Worm (Caenorhabditis elegans) whole organism, young adult: ENCODE measurements around the gene C28H8.2.

Experiments used
- C06A6.2 ChIP-seq: fragments of 200-800 bp; sonication (Bioruptor generic); conservative IDR thresholded peaks from 2 replicates; pipeline ENCODE4 v1.3.6; 2022; ENCODE audit warnings: missing genetic modification characterization, missing compliant biosample characterization
- C17E4.6 ChIP-seq: fragments of 200-800 bp; sonication (Bioruptor generic); IDR thresholded peaks from 2 replicates; pipeline ENCODE4 v1.3.6; 2022; ENCODE audit warnings: missing genetic modification reagents, missing genetic modification characterization, missing compliant biosample characterization
- F57A8.1 ChIP-seq: fragments of 200-800 bp; sonication (Bioruptor generic); optimal IDR thresholded peaks from 2 replicates; lab custom pipeline; 2018; ENCODE audit warnings: mild to moderate bottlenecking, missing genetic modification characterization, moderate library complexity, missing compliant biosample characterization
- F57C9.4 ChIP-seq: sonication (generic microtip); optimal IDR thresholded peaks from 2 replicates; lab custom pipeline; 2017; ENCODE audit warnings: mild to moderate bottlenecking, missing genetic modification characterization, missing compliant biosample characterization
- K11D2.4 ChIP-seq: fragments of 200-800 bp; sonication (Bioruptor generic); IDR thresholded peaks from 2 replicates; pipeline ENCODE4 v1.3.6; 2022; ENCODE audit warnings: missing genetic modification reagents, missing genetic modification characterization, missing compliant biosample characterization
- K12H6.12 ChIP-seq: fragments of 200-800 bp; sonication (Bioruptor generic); optimal IDR thresholded peaks from 2 replicates; lab custom pipeline; 2018; ENCODE audit warnings: mild to moderate bottlenecking, missing genetic modification characterization, missing compliant biosample characterization
- Y56A3A.18 ChIP-seq: fragments of 200-800 bp; sonication (Bioruptor generic); IDR thresholded peaks from 2 replicates; pipeline ENCODE4 v1.3.6; 2022; ENCODE audit warnings: missing genetic modification reagents, missing genetic modification characterization, missing compliant biosample characterization
- Y79H2A.3 ChIP-seq: fragments of 200-800 bp; sonication (Bioruptor generic); conservative IDR thresholded peaks from 2 replicates; pipeline ENCODE4 v1.3.6; 2022; ENCODE audit warnings: missing genetic modification reagents, missing genetic modification characterization, missing compliant biosample characterization
- ZK185.1 ChIP-seq: sonication (generic microtip); optimal IDR thresholded peaks from 2 replicates; lab custom pipeline; 2016; ENCODE audit warnings: mild to moderate bottlenecking, missing genetic modification characterization, missing compliant biosample characterization; ENCODE audit not compliant: poor library complexity, severe bottlenecking
- akir-1 ChIP-seq: fragments of 200-800 bp; sonication (Bioruptor generic); optimal IDR thresholded peaks from 2 replicates; lab custom pipeline; 2018; ENCODE audit warnings: mild to moderate bottlenecking, missing genetic modification characterization, moderate library complexity, missing compliant biosample characterization
- ama-1 ChIP-seq, 3 experiments: fragments of 150-350 bp in 1 of 3; sonication (generic microtip) in 2 of 3; optimal IDR thresholded peaks; 2 replicates each; lab custom pipeline; 2014 to 2018; ENCODE audit warnings: missing biosample characterization in 2 of 3, missing genetic modification characterization in 2 of 3, missing genetic modification reagents in 2 of 3
- athp-1 ChIP-seq: sonication (generic microtip); optimal IDR thresholded peaks from 2 replicates; lab custom pipeline; 2017; ENCODE audit warnings: mild to moderate bottlenecking, missing genetic modification characterization, missing compliant biosample characterization
- bed-1 ChIP-seq: fragments of 200-800 bp; sonication (Bioruptor generic); IDR thresholded peaks from 2 replicates; pipeline ENCODE4 v1.3.6; 2022; ENCODE audit warnings: missing genetic modification reagents, missing genetic modification characterization, missing compliant biosample characterization
- bed-2 ChIP-seq: fragments of 200-800 bp; sonication (Bioruptor generic); IDR thresholded peaks from 2 replicates; pipeline ENCODE4 v1.3.6; 2022; ENCODE audit warnings: missing genetic modification reagents, missing genetic modification characterization, missing compliant biosample characterization
- cebp-1 ChIP-seq, 2 experiments: fragments of 200-800 bp in 1 of 2; sonication (Bioruptor generic) in 1 of 2; sonication (generic microtip) in 1 of 2; IDR thresholded peaks in 1 of 2; optimal IDR thresholded peaks in 1 of 2; 2 replicates each; pipeline versions ENCODE4 v1.3.6 to Lab custom; 2017 to 2022; ENCODE audit warnings: missing compliant biosample characterization in 2 of 2, missing genetic modification characterization in 2 of 2, mild to moderate bottlenecking in 1 of 2, missing genetic modification reagents in 1 of 2, moderate library complexity in 1 of 2
- ceh-100 ChIP-seq: fragments of 200-800 bp; sonication (Bioruptor generic); IDR thresholded peaks from 2 replicates; pipeline ENCODE4 v1.3.6; 2022; ENCODE audit warnings: missing genetic modification reagents, missing genetic modification characterization, missing compliant biosample characterization
- ceh-40 ChIP-seq: fragments of 200-800 bp; sonication (Bioruptor generic); IDR thresholded peaks from 2 replicates; pipeline ENCODE4 v1.3.6; 2022; ENCODE audit warnings: missing genetic modification characterization, missing compliant biosample characterization
- ceh-79 ChIP-seq: sonication (generic microtip); optimal IDR thresholded peaks from 2 replicates; lab custom pipeline; 2017; ENCODE audit warnings: mild to moderate bottlenecking, missing genetic modification characterization, missing compliant biosample characterization
- dpff-1 ChIP-seq: sonication (generic microtip); optimal IDR thresholded peaks from 2 replicates; lab custom pipeline; 2017; ENCODE audit warnings: mild to moderate bottlenecking, missing genetic modification characterization, missing compliant biosample characterization
- efl-1 ChIP-seq: fragments of 150-350 bp; optimal IDR thresholded peaks from 2 replicates; lab custom pipeline; 2014; ENCODE audit warnings: missing biosample characterization, missing genetic modification reagents, missing genetic modification characterization
- egl-18 ChIP-seq: fragments of 200-800 bp; sonication (Bioruptor generic); IDR thresholded peaks from 2 replicates; pipeline ENCODE4 v1.3.6; 2022; ENCODE audit warnings: missing genetic modification reagents, missing genetic modification characterization, missing compliant biosample characterization
- hlh-26 ChIP-seq: fragments of 200-800 bp; sonication (Bioruptor generic); conservative IDR thresholded peaks from 2 replicates; pipeline ENCODE4 v1.3.6; 2022; ENCODE audit warnings: missing genetic modification reagents, missing genetic modification characterization, missing compliant biosample characterization
- hmg-20 ChIP-seq: fragments of 200-800 bp; sonication (Bioruptor generic); IDR thresholded peaks from 2 replicates; pipeline ENCODE4 v1.3.6; 2022; ENCODE audit warnings: missing genetic modification reagents, missing genetic modification characterization, missing compliant biosample characterization
- lin-26 ChIP-seq: fragments of 200-800 bp; sonication (Bioruptor generic); IDR thresholded peaks from 2 replicates; pipeline ENCODE4 v1.3.6; 2022; ENCODE audit warnings: missing genetic modification reagents, missing genetic modification characterization, missing compliant biosample characterization
- lin-35 ChIP-seq, 3 experiments: fragments of 150-350 bp in 2 of 3; sonication (generic microtip) in 1 of 3; optimal IDR thresholded peaks; 2 replicates each; lab custom pipeline; 2014 to 2018; ENCODE audit warnings: missing biosample characterization in 3 of 3, missing genetic modification characterization in 3 of 3, missing genetic modification reagents in 3 of 3
- lin-40 ChIP-seq: sonication (generic microtip); optimal IDR thresholded peaks from 2 replicates; lab custom pipeline; 2016; ENCODE audit warnings: missing genetic modification characterization, mild to moderate bottlenecking, missing compliant biosample characterization, missing genotype, missing genetic modification reagents
- lin-54 ChIP-seq: fragments of 200-800 bp; sonication (Bioruptor generic); optimal IDR thresholded peaks from 2 replicates; lab custom pipeline; 2018; ENCODE audit warnings: mild to moderate bottlenecking, missing genetic modification characterization, missing compliant biosample characterization
- lsl-1 ChIP-seq: fragments of 200-800 bp; sonication (Bioruptor generic); optimal IDR thresholded peaks from 2 replicates; lab custom pipeline; 2018; ENCODE audit warnings: mild to moderate bottlenecking, missing genetic modification characterization, moderate library complexity, missing compliant biosample characterization
- madf-10 ChIP-seq: sonication (generic microtip); optimal IDR thresholded peaks from 2 replicates; lab custom pipeline; 2016; ENCODE audit warnings: mild to moderate bottlenecking, missing genetic modification characterization, missing compliant biosample characterization
- madf-6 ChIP-seq: fragments of 200-800 bp; sonication (Bioruptor generic); IDR thresholded peaks from 2 replicates; pipeline ENCODE4 v1.3.6; 2022; ENCODE audit warnings: missing genetic modification reagents, missing genetic modification characterization, missing compliant biosample characterization
- mes-4 ChIP-seq: sonication (generic microtip); optimal IDR thresholded peaks from 2 replicates; lab custom pipeline; 2016; ENCODE audit warnings: missing genotype, missing genetic modification characterization, missing compliant biosample characterization
- nfyb-1 ChIP-seq: fragments of 200-800 bp; sonication (Bioruptor generic); IDR thresholded peaks from 2 replicates; pipeline ENCODE4 v1.3.6; 2022; ENCODE audit warnings: missing genetic modification reagents, missing genetic modification characterization, missing compliant biosample characterization
- nhr-179 ChIP-seq: sonication (generic microtip); optimal IDR thresholded peaks from 2 replicates; lab custom pipeline; 2016; ENCODE audit warnings: mild to moderate bottlenecking, missing genetic modification characterization, missing compliant biosample characterization
- rec-8 ChIP-seq, 2 experiments: sonication (generic microtip); optimal IDR thresholded peaks; 2 replicates each; lab custom pipeline; 2016; ENCODE audit warnings: mild to moderate bottlenecking in 2 of 2, missing genetic modification characterization in 2 of 2, missing genetic modification reagents in 2 of 2, missing genotype in 2 of 2, missing biosample characterization in 1 of 2, missing compliant biosample characterization in 1 of 2, moderate library complexity in 1 of 2
- sdz-38 ChIP-seq: sonication (generic microtip); optimal IDR thresholded peaks from 2 replicates; lab custom pipeline; 2016; ENCODE audit warnings: missing genotype, missing genetic modification characterization, missing compliant biosample characterization
- sea-2 ChIP-seq: fragments of 200-800 bp; sonication (Bioruptor generic); IDR thresholded peaks from 2 replicates; pipeline ENCODE4 v1.3.6; 2022; ENCODE audit warnings: missing genetic modification characterization, missing compliant biosample characterization
- snpc-3.4 ChIP-seq: sonication (generic microtip); optimal IDR thresholded peaks from 2 replicates; lab custom pipeline; 2017; ENCODE audit warnings: missing genetic modification characterization, mild to moderate bottlenecking, missing compliant biosample characterization, antibody characterized with exemption, moderate library complexity, missing genotype, missing genetic modification reagents
- somi-1 ChIP-seq: fragments of 200-800 bp; sonication (Bioruptor generic); optimal IDR thresholded peaks from 2 replicates; lab custom pipeline; 2018; ENCODE audit warnings: mild to moderate bottlenecking, missing genetic modification characterization, missing compliant biosample characterization
- sptf-2 ChIP-seq: fragments of 200-800 bp; sonication (Bioruptor generic); optimal IDR thresholded peaks from 2 replicates; lab custom pipeline; 2018; ENCODE audit warnings: mild to moderate bottlenecking, missing genetic modification characterization, missing compliant biosample characterization
- tlf-1 ChIP-seq: fragments of 200-800 bp; sonication (Bioruptor generic); optimal IDR thresholded peaks from 2 replicates; lab custom pipeline; 2018; ENCODE audit warnings: mild to moderate bottlenecking, missing genetic modification characterization, missing compliant biosample characterization
- unc-130 ChIP-seq: sonication (generic microtip); optimal IDR thresholded peaks from 2 replicates; lab custom pipeline; 2016; ENCODE audit warnings: missing genetic modification reagents, missing genetic modification characterization, missing compliant biosample characterization
- unc-62 ChIP-seq: fragments of 150-350 bp; optimal IDR thresholded peaks from 2 replicates; lab custom pipeline; 2014; ENCODE audit warnings: missing biosample characterization, missing genetic modification reagents, missing genetic modification characterization
- zfh-2 ChIP-seq: fragments of 200-800 bp; sonication (Bioruptor generic); conservative IDR thresholded peaks from 2 replicates; pipeline ENCODE4 v1.3.6; 2022; ENCODE audit warnings: missing genetic modification reagents, missing genetic modification characterization, missing compliant biosample characterization
- ztf-18 ChIP-seq: sonication (generic microtip); optimal IDR thresholded peaks from 2 replicates; lab custom pipeline; 2016; ENCODE audit warnings: missing genotype, mild to moderate bottlenecking, missing genetic modification characterization, missing compliant biosample characterization
- ztf-6 ChIP-seq: fragments of 200-800 bp; sonication (Bioruptor generic); IDR thresholded peaks from 2 replicates; pipeline ENCODE4 v1.3.6; 2022; ENCODE audit warnings: missing genetic modification reagents, missing genetic modification characterization, missing compliant biosample characterization

The C28H8.2 gene

ce11 chrIII:5953041-5953912 lies 33.2 kb downstream of the C28H8.2 start (continued):
- no peak for TF ChIP-seq snpc-3.4 (tag; lab: Kevin White, UChicago)
- no peak for TF ChIP-seq K12H6.12
- no peak for TF ChIP-seq ztf-18 (tag; lab: Kevin White, UChicago)
- peak in 1 of 3 experiments; percentile 52 for TF ChIP-seq lin-35 (GFP tag; optimal IDR thresholded peaks at IDR 0.05; lab: Kevin White, UChicago)
- 0 out of 2 replicates have a peak, but pooled peaks have one; percentile 23 for TF ChIP-seq madf-6 (GFP tag; lab: Robert Waterston, UW)
- 0 out of 2 replicates have a peak, but pooled peaks have one; percentile 3 for TF ChIP-seq egl-18 (GFP tag; lab: Robert Waterston, UW)
- no peak for TF ChIP-seq bed-2 (GFP tag; lab: Robert Waterston, UW)
- peak; percentile 31 for TF ChIP-seq athp-1 (tag; lab: Kevin White, UChicago)
- TF ChIP-seq nhr-179 (tag; lab: Kevin White, UChicago) = no peak
- 0 out of 2 replicates have a peak, but pooled peaks have one; percentile 54 for TF ChIP-seq nfyb-1 (GFP tag; lab: Robert Waterston, UW)
- no peak for TF ChIP-seq F57C9.4 (tag; lab: Kevin White, UChicago)
- no peak for TF ChIP-seq sdz-38
- no peak for TF ChIP-seq lin-40 (tag; lab: Kevin White, UChicago)
- TF ChIP-seq somi-1 (GFP tag; lab: Kevin White, UChicago) = peak; percentile 11
- TF ChIP-seq sea-2 (GFP tag; lab: Robert Waterston, UW) = no peak
- no peak for TF ChIP-seq C17E4.6 (GFP tag; lab: Robert Waterston, UW)
- TF ChIP-seq C06A6.2 (GFP tag; lab: Robert Waterston, UW) = no peak
- no peak for TF ChIP-seq cebp-1 (GFP tag; IDR thresholded peaks at IDR 0.05; lab: Robert Waterston, UW)
- peak; percentile 35 for TF ChIP-seq cebp-1 (tag; optimal IDR thresholded peaks at IDR 0.05; lab: Kevin White, UChicago)
- no peak for TF ChIP-seq efl-1 (GFP tag; lab: Kevin White, UChicago)
- TF ChIP-seq mes-4 = no peak
- TF ChIP-seq hmg-20 (GFP tag; lab: Robert Waterston, UW) = peak; percentile 28; the same call in 1 of the 2 replicates
- TF ChIP-seq tlf-1 (GFP tag; lab: Kevin White, UChicago) = peak; percentile 43
- TF ChIP-seq ceh-79 (tag; lab: Kevin White, UChicago) = no peak
- TF ChIP-seq bed-1 (GFP tag; lab: Robert Waterston, UW) = no peak
- TF ChIP-seq akir-1 (GFP tag; lab: Kevin White, UChicago) = no peak
- peak; percentile 2 for TF ChIP-seq madf-10 (tag; lab: Kevin White, UChicago)
- peak; percentile 7 to 29 for TF ChIP-seq rec-8 (tag; optimal IDR thresholded peaks at IDR 0.05; lab: Kevin White, UChicago)
- no peak for TF ChIP-seq ceh-100
- peak; percentile 2 for TF ChIP-seq ama-1 (optimal IDR thresholded peaks at IDR 0.05; lab: Kevin White, UChicago)
- peak in 1 of 2 experiments; percentile 70 for TF ChIP-seq ama-1 (GFP tag; optimal IDR thresholded peaks at IDR 0.05; lab: Kevin White, UChicago)
- TF ChIP-seq unc-62 (GFP tag; lab: Kevin White, UChicago) = no peak
- 0 out of 2 replicates have a peak, but pooled peaks have one; percentile 74 for TF ChIP-seq Y56A3A.18 (GFP tag; lab: Robert Waterston, UW)
- TF ChIP-seq Y79H2A.3 (GFP tag; lab: Robert Waterston, UW) = 0 out of 2 replicates have a peak, but pooled peaks have one; percentile 49
- no peak for TF ChIP-seq sptf-2 (GFP tag; lab: Kevin White, UChicago)
- TF ChIP-seq ztf-6 (GFP tag; lab: Robert Waterston, UW) = no peak
- 0 out of 2 replicates have a peak, but pooled peaks have one; percentile 22 for TF ChIP-seq K11D2.4 (GFP tag; lab: Robert Waterston, UW)
- TF ChIP-seq ZK185.1 (tag; lab: Kevin White, UChicago) = peak; percentile 23
- no peak for TF ChIP-seq dpff-1 (tag; lab: Kevin White, UChicago)
- TF ChIP-seq ceh-40 (GFP tag; lab: Robert Waterston, UW) = no peak
- peak; percentile 33 for TF ChIP-seq lin-54
- TF ChIP-seq lsl-1 (GFP tag; lab: Kevin White, UChicago) = no peak
- TF ChIP-seq zfh-2 (GFP tag; lab: Robert Waterston, UW) = no peak
- no peak for TF ChIP-seq F57A8.1 (GFP tag; lab: Kevin White, UChicago)
- TF ChIP-seq hlh-26 (GFP tag; lab: Robert Waterston, UW) = no peak
- peak; percentile 38; the same call in 1 of the 2 replicates for TF ChIP-seq lin-26
- no peak for TF ChIP-seq unc-130 (GFP tag; lab: Kevin White, UChicago)
